Fruit fly (Drosophila melanogaster) whole organism, embryonic: ENCODE results near the gene Srrm234.

Experiments
- Atf6 ChIP-seq: fragments of 200-800 bp; sonication (Bioruptor generic); IDR thresholded peaks from 2 replicates; pipeline ENCODE4 v1.3.6; 2022; ENCODE audit warnings: missing biosample characterization, missing genetic modification characterization
- C15 ChIP-seq: fragments of 200-800 bp; sonication (Bioruptor generic); IDR thresholded peaks from 3 replicates; pipeline ENCODE4 v1.3.6; 2022; ENCODE audit warnings: missing biosample characterization, missing genetic modification characterization
- CG10565 ChIP-seq: fragments of 200-800 bp; sonication (Bioruptor generic); optimal IDR thresholded peaks from 3 replicates; lab custom pipeline; 2016; ENCODE audit warnings: missing biosample characterization, mild to moderate bottlenecking, missing genetic modification characterization
- CG11085 ChIP-seq: fragments of 200-800 bp; sonication (Bioruptor generic); IDR thresholded peaks from 2 replicates; pipeline ENCODE4 v1.3.6; 2022; ENCODE audit warnings: missing biosample characterization, missing genetic modification characterization
- CG12744 ChIP-seq: fragments of 200-800 bp; sonication (Bioruptor generic); optimal IDR thresholded peaks from 2 replicates; lab custom pipeline; 2016; ENCODE audit warnings: missing biosample characterization, missing genetic modification characterization
- CG14710 ChIP-seq: fragments of 200-800 bp; sonication (Bioruptor generic); optimal IDR thresholded peaks from 3 replicates; lab custom pipeline; 2019; ENCODE audit warnings: missing biosample characterization, mild to moderate bottlenecking, missing genetic modification characterization, moderate library complexity
- CG17802 ChIP-seq: fragments of 200-800 bp; sonication (Bioruptor generic); optimal IDR thresholded peaks from 2 replicates; lab custom pipeline; 2018; ENCODE audit warnings: missing biosample characterization, mild to moderate bottlenecking, missing genetic modification characterization, moderate library complexity
- CG1832 ChIP-seq: fragments of 200-800 bp; sonication (Bioruptor generic); optimal IDR thresholded peaks from 2 replicates; lab custom pipeline; 2017; ENCODE audit warnings: missing biosample characterization, mild to moderate bottlenecking, missing genetic modification characterization, inconsistent platforms
- CG18619 ChIP-seq: fragments of 200-800 bp; sonication (Bioruptor generic); optimal IDR thresholded peaks from 3 replicates; lab custom pipeline; 2017; ENCODE audit warnings: missing biosample characterization, mild to moderate bottlenecking, missing genetic modification characterization
- CG2202 ChIP-seq: fragments of 200-800 bp; sonication (Bioruptor generic); optimal IDR thresholded peaks from 2 replicates; lab custom pipeline; 2018; ENCODE audit warnings: missing biosample characterization, mild to moderate bottlenecking, missing genetic modification characterization
- CG3065 ChIP-seq: fragments of 200-800 bp; sonication (Bioruptor generic); optimal IDR thresholded peaks from 2 replicates; lab custom pipeline; 2016; ENCODE audit warnings: missing biosample characterization, missing genetic modification characterization
- CG34376 ChIP-seq: fragments of 200-800 bp; sonication (Bioruptor generic); optimal IDR thresholded peaks from 2 replicates; lab custom pipeline; 2018; ENCODE audit warnings: missing biosample characterization, mild to moderate bottlenecking, missing genetic modification characterization
- CG3838 ChIP-seq: fragments of 200-800 bp; sonication (Bioruptor generic); optimal IDR thresholded peaks from 3 replicates; lab custom pipeline; 2016; ENCODE audit warnings: missing biosample characterization, missing genetic modification characterization
- CG4360 ChIP-seq: fragments of 200-800 bp; sonication (Bioruptor generic); IDR thresholded peaks from 2 replicates; pipeline ENCODE4 v1.3.6; 2022; ENCODE audit warnings: missing biosample characterization, missing genetic modification characterization
- CG4730 ChIP-seq: fragments of 200-800 bp; sonication (Bioruptor generic); IDR thresholded peaks from 2 replicates; pipeline ENCODE4 v1.3.6; 2022; ENCODE audit warnings: missing biosample characterization, missing genetic modification characterization
- CG5180 ChIP-seq: fragments of 200-800 bp; sonication (Bioruptor generic); optimal IDR thresholded peaks from 3 replicates; lab custom pipeline; 2017; ENCODE audit warnings: missing biosample characterization, missing genetic modification characterization, mild to moderate bottlenecking, moderate library complexity, missing genetic modification reagents
- CG6175 ChIP-seq: fragments of 200-800 bp; sonication (Bioruptor generic); IDR thresholded peaks from 3 replicates; pipeline ENCODE4 v1.3.6; 2022; ENCODE audit warnings: missing biosample characterization, missing genetic modification characterization
- CG6654 ChIP-seq: fragments of 200-800 bp; sonication (Bioruptor generic); optimal IDR thresholded peaks from 2 replicates; lab custom pipeline; 2017; ENCODE audit warnings: missing biosample characterization, mild to moderate bottlenecking, missing genetic modification characterization
- CG7357 ChIP-seq: fragments of 200-800 bp; sonication (Bioruptor generic); IDR thresholded peaks from 3 replicates; pipeline ENCODE4 v1.3.6; 2022; ENCODE audit warnings: missing biosample characterization, missing genetic modification characterization
- CG9932 ChIP-seq: fragments of 200-800 bp; sonication (Bioruptor generic); IDR thresholded peaks from 2 replicates; pipeline ENCODE4 v1.3.6; 2022; ENCODE audit warnings: missing biosample characterization, missing genetic modification characterization
- Chrac-16 ChIP-seq: fragments of 200-800 bp; sonication (Bioruptor generic); optimal IDR thresholded peaks from 3 replicates; lab custom pipeline; 2016; ENCODE audit warnings: missing biosample characterization, missing genetic modification characterization
- Dad ChIP-seq: fragments of 200-800 bp; sonication (Bioruptor generic); optimal IDR thresholded peaks from 3 replicates; lab custom pipeline; 2016; ENCODE audit warnings: missing biosample characterization, missing genetic modification characterization
- Ets65A ChIP-seq: fragments of 200-800 bp; sonication (Bioruptor generic); peaks from one replicate; lab custom pipeline; 2016; ENCODE audit warnings: missing biosample characterization, missing genetic modification characterization
- HHEX ChIP-seq: fragments of 200-800 bp; sonication (Bioruptor generic); optimal IDR thresholded peaks from 3 replicates; lab custom pipeline; 2017; ENCODE audit warnings: missing biosample characterization, mild to moderate bottlenecking, missing genetic modification characterization, missing genetic modification reagents
- Hmr ChIP-seq: fragments of 200-800 bp; sonication (Bioruptor generic); optimal IDR thresholded peaks from 3 replicates; lab custom pipeline; 2017; ENCODE audit warnings: mild to moderate bottlenecking, missing biosample characterization, missing genetic modification reagents, missing genetic modification characterization
- Lim3 ChIP-seq: fragments of 200-800 bp; sonication (Bioruptor generic); IDR thresholded peaks from 2 replicates; pipeline ENCODE4 v1.3.6; 2022; ENCODE audit warnings: missing biosample characterization, missing genetic modification characterization
- Lpt ChIP-seq: fragments of >200 bp; optimal IDR thresholded peaks from 2 replicates; lab custom pipeline; 2018; ENCODE audit warnings: missing biosample characterization, missing genetic modification characterization
- NFAT ChIP-seq: fragments of 200-800 bp; sonication (Bioruptor generic); IDR thresholded peaks from 2 replicates; pipeline ENCODE4 v1.3.6; 2022; ENCODE audit warnings: missing biosample characterization, missing genetic modification characterization
- Nf-YA ChIP-seq: fragments of 200-800 bp; sonication (Bioruptor generic); IDR thresholded peaks from 2 replicates; pipeline ENCODE4 v1.3.6; 2022; ENCODE audit warnings: missing biosample characterization, missing genetic modification characterization
- Sin3A ChIP-seq: fragments of >200 bp; optimal IDR thresholded peaks from 2 replicates; lab custom pipeline; 2018
- Six4 ChIP-seq: fragments of 200-800 bp; sonication (Bioruptor generic); optimal IDR thresholded peaks from 2 replicates; lab custom pipeline; 2016; ENCODE audit warnings: missing biosample characterization, missing genetic modification characterization
- Sry-δ ChIP-seq: fragments of 200-800 bp; sonication (Bioruptor generic); optimal IDR thresholded peaks from 2 replicates; lab custom pipeline; 2016; ENCODE audit warnings: missing biosample characterization, missing genetic modification characterization
- bbx ChIP-seq: fragments of 200-800 bp; sonication (Bioruptor generic); IDR thresholded peaks from 2 replicates; pipeline ENCODE4 v1.3.6; 2022; ENCODE audit warnings: missing biosample characterization, missing genetic modification characterization; ENCODE audit not compliant: partially characterized antibody
- bigmax ChIP-seq: fragments of 200-800 bp; sonication (Bioruptor generic); optimal IDR thresholded peaks from 2 replicates; lab custom pipeline; 2018; ENCODE audit warnings: missing biosample characterization, mild to moderate bottlenecking, missing genetic modification characterization
- chif ChIP-seq, 2 experiments: fragments of 200-800 bp; sonication (Bioruptor generic); optimal IDR thresholded peaks; 3 replicates each; lab custom pipeline; 2016; ENCODE audit warnings: missing biosample characterization in 2 of 2, missing genetic modification characterization in 2 of 2
- chinmo ChIP-seq: fragments of 200-800 bp; sonication (Bioruptor generic); IDR thresholded peaks from 4 replicates; pipeline ENCODE4 v1.3.6; 2022; ENCODE audit warnings: missing biosample characterization, missing genetic modification characterization; ENCODE audit not compliant: partially characterized antibody
- dimm ChIP-seq: fragments of 200-800 bp; sonication (Bioruptor generic); IDR thresholded peaks from 2 replicates; pipeline ENCODE4 v1.3.6; 2022; ENCODE audit warnings: missing biosample characterization, missing genetic modification characterization
- klu ChIP-seq: fragments of 200-800 bp; sonication (Bioruptor generic); IDR thresholded peaks from 2 replicates; pipeline ENCODE4 v1.3.6; 2022; ENCODE audit warnings: missing biosample characterization, missing genetic modification characterization
- lab ChIP-seq: fragments of 200-800 bp; sonication (Bioruptor generic); optimal IDR thresholded peaks from 3 replicates; lab custom pipeline; 2017; ENCODE audit warnings: missing biosample characterization, missing genetic modification characterization, mild to moderate bottlenecking, moderate library complexity, missing genetic modification reagents
- lmd ChIP-seq: fragments of 200-800 bp; sonication (Bioruptor generic); IDR thresholded peaks from 2 replicates; pipeline ENCODE4 v1.3.6; 2022; ENCODE audit warnings: missing biosample characterization, missing genetic modification characterization
- lov ChIP-seq, 2 experiments: fragments of 200-800 bp in 1 of 2; fragments of >200 bp in 1 of 2; sonication (Bioruptor generic) in 1 of 2; IDR thresholded peaks in 1 of 2; optimal IDR thresholded peaks in 1 of 2; 2 replicates in 1 of 2; 3 replicates in 1 of 2; pipeline versions ENCODE4 v1.3.6 to Lab custom; 2017 to 2022; ENCODE audit warnings: missing biosample characterization in 1 of 2, missing genetic modification characterization in 1 of 2
- maf-S ChIP-seq: fragments of 200-800 bp; sonication (Bioruptor generic); optimal IDR thresholded peaks from 2 replicates; lab custom pipeline; 2016; ENCODE audit warnings: missing biosample characterization, missing genetic modification characterization
- mam ChIP-seq: fragments of 200-800 bp; sonication (Bioruptor generic); optimal IDR thresholded peaks from 3 replicates; lab custom pipeline; 2016; ENCODE audit warnings: missing biosample characterization, missing genetic modification characterization
- oc ChIP-seq: fragments of 200-800 bp; sonication (Bioruptor generic); optimal IDR thresholded peaks from 2 replicates; lab custom pipeline; 2018; ENCODE audit warnings: missing biosample characterization, mild to moderate bottlenecking, missing genetic modification characterization, moderate library complexity
- onecut ChIP-seq: fragments of 200-800 bp; sonication (Bioruptor generic); IDR thresholded peaks from 2 replicates; pipeline ENCODE4 v1.3.6; 2022; ENCODE audit warnings: missing biosample characterization, missing genetic modification characterization
- p53 ChIP-seq: fragments of 200-800 bp; sonication (Bioruptor generic); optimal IDR thresholded peaks from 2 replicates; lab custom pipeline; 2016; ENCODE audit warnings: missing biosample characterization, missing genetic modification characterization
- pan ChIP-seq, 4 experiments: fragments of >200 bp in 3 of 4; fragments of 200-800 bp in 1 of 4; sonication (Bioruptor generic) in 1 of 4; optimal IDR thresholded peaks in 3 of 4; IDR thresholded peaks in 1 of 4; 2 replicates each; pipeline versions ENCODE4 v1.3.6 to Lab custom; 2017 to 2022; ENCODE audit warnings: missing biosample characterization in 2 of 4, missing genetic modification characterization in 2 of 4, mixed read lengths in 1 of 4
- sc ChIP-seq, 3 experiments: fragments of >200 bp in 2 of 3; fragments of 200-800 bp in 1 of 3; sonication (Bioruptor generic) in 1 of 3; optimal IDR thresholded peaks; 2 replicates in 2 of 3; 3 replicates in 1 of 3; lab custom pipeline; 2017; ENCODE audit warnings: mild to moderate bottlenecking in 1 of 3, missing biosample characterization in 1 of 3, missing genetic modification characterization in 1 of 3, missing genetic modification reagents in 1 of 3
- sens-2 ChIP-seq: fragments of 200-800 bp; sonication (Bioruptor generic); IDR thresholded peaks from 2 replicates; pipeline ENCODE4 v1.3.6; 2022; ENCODE audit warnings: missing biosample characterization, missing genetic modification characterization
- tin ChIP-seq: fragments of 200-800 bp; sonication (Bioruptor generic); optimal IDR thresholded peaks from 3 replicates; lab custom pipeline; 2016; ENCODE audit warnings: missing biosample characterization, missing genetic modification characterization

Gene Srrm234

DNA sequence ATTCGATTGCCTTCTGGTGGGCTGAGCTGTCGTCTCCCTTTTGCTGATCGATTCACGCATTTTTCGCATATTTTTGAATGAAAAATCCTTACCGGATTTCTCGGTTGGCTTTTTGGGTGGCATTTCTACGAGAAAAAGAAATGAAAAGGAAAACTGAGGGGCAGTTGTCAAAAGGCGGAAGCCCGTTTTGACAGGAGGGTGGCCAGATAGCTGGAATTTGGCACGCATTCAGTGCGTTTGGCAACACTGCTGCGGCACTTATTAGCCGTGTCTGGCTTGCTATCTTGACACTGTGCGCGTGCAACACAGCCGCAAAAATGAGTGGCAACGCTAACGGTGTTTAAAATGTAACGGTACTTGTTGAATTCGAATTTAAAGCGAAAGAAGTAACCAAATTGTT is 3.6 kb upstream of the Srrm234 start, which contains the start of gene RpL23A (continued):
- TF ChIP-seq CG17802: peak; percentile 84
- TF ChIP-seq sc (optimal IDR thresholded peaks at IDR 0.05; lab: Kevin White, UChicago): no peak
- TF ChIP-seq sc (GFP tag; optimal IDR thresholded peaks at IDR 0.05; lab: Kevin White, UChicago): peak; percentile 87
- peak; percentile 87 for TF ChIP-seq Sin3A (lab: Kevin White, UChicago)
- TF ChIP-seq bigmax (GFP tag; lab: Kevin White, UChicago): peak; percentile 92
- peak; percentile 94 for TF ChIP-seq CG3065 (GFP tag; lab: Kevin White, UChicago)
- peak; percentile 97 for TF ChIP-seq CG4730 (GFP tag; lab: Robert Waterston, UW)
- TF ChIP-seq sens-2 (GFP tag; lab: Robert Waterston, UW): peak; percentile 90
- TF ChIP-seq CG11085 (GFP tag; lab: Robert Waterston, UW): peak; percentile 96
- peak; percentile 98 for TF ChIP-seq Dad (GFP tag; lab: Kevin White, UChicago)
- TF ChIP-seq CG10565 (GFP tag; lab: Kevin White, UChicago): peak; percentile 84
- TF ChIP-seq bbx: peak; percentile 41; the same call in 1 of the 2 replicates
- peak; percentile 95 to 96 for TF ChIP-seq chif (GFP tag; optimal IDR thresholded peaks at IDR 0.05; lab: Kevin White, UChicago)
- peak; percentile 90 for TF ChIP-seq CG6175 (GFP tag; lab: Robert Waterston, UW)
- peak; percentile 99 for TF ChIP-seq Hmr (GFP tag; lab: Kevin White, UChicago)
- no peak for TF ChIP-seq lov (optimal IDR thresholded peaks at IDR 0.05; lab: Kevin White, UChicago)
- TF ChIP-seq lov (GFP tag; IDR thresholded peaks at IDR 0.05; lab: Robert Waterston, UW): peak; percentile 97
- TF ChIP-seq Ets65A (GFP tag; lab: Kevin White, UChicago): peak; percentile 100
- TF ChIP-seq lmd (GFP tag; lab: Robert Waterston, UW): peak; percentile 91
- TF ChIP-seq Chrac-16 (GFP tag; lab: Kevin White, UChicago): peak; percentile 89
- peak; percentile 86 for TF ChIP-seq CG2202 (tag; lab: Kevin White, UChicago)
- peak; percentile 98 for TF ChIP-seq CG18619 (GFP tag; lab: Kevin White, UChicago)
- TF ChIP-seq CG3838 (GFP tag; lab: Kevin White, UChicago): peak; percentile 84
- TF ChIP-seq CG12744 (GFP tag; lab: Kevin White, UChicago): peak; percentile 95
- no peak for TF ChIP-seq Lpt
- peak; percentile 67 for TF ChIP-seq Lim3
- TF ChIP-seq CG7357 (GFP tag; lab: Robert Waterston, UW): peak; percentile 66
- peak; percentile 97 for TF ChIP-seq p53 (GFP tag; lab: Kevin White, UChicago)
- TF ChIP-seq lab: peak; percentile 99
- peak; percentile 48 for TF ChIP-seq CG4360 (GFP tag; lab: Robert Waterston, UW)
- TF ChIP-seq CG5180: peak; percentile 76
- no peak for TF ChIP-seq pan (optimal IDR thresholded peaks at IDR 0.05; lab: Kevin White, UChicago)
- TF ChIP-seq pan (GFP tag; optimal IDR thresholded peaks at IDR 0.05 in 1 of 2, IDR thresholded peaks at IDR 0.05 in 1 of 2): peak in 1 of 2 experiments; percentile 93
- TF ChIP-seq klu (GFP tag; lab: Robert Waterston, UW): peak; percentile 88
- peak; percentile 90 for TF ChIP-seq Six4 (GFP tag; lab: Kevin White, UChicago)
- TF ChIP-seq onecut (GFP tag; lab: Robert Waterston, UW): peak; percentile 93
- peak; percentile 97 for TF ChIP-seq CG14710 (tag; lab: Kevin White, UChicago)
- TF ChIP-seq tin (GFP tag; lab: Kevin White, UChicago): peak; percentile 93
- TF ChIP-seq chinmo (GFP tag; lab: Robert Waterston, UW): no peak
- peak; percentile 97 for TF ChIP-seq HHEX
- TF ChIP-seq Atf6 (GFP tag; lab: Robert Waterston, UW): peak; percentile 92
- peak; percentile 91 for TF ChIP-seq C15 (GFP tag; lab: Robert Waterston, UW)
- TF ChIP-seq Nf-YA (GFP tag; lab: Robert Waterston, UW): peak; percentile 87
- peak; percentile 97 for TF ChIP-seq CG34376
- TF ChIP-seq oc (tag; lab: Kevin White, UChicago): peak; percentile 88
- peak; percentile 86 for TF ChIP-seq Sry-δ
- TF ChIP-seq CG9932 (GFP tag; lab: Robert Waterston, UW): peak; percentile 96
- TF ChIP-seq NFAT (GFP tag; lab: Robert Waterston, UW): peak; percentile 97
- peak; percentile 97 for TF ChIP-seq mam
- TF ChIP-seq maf-S (GFP tag; lab: Kevin White, UChicago): peak; percentile 96
- TF ChIP-seq CG6654 (GFP tag; lab: Kevin White, UChicago): peak; percentile 83
- TF ChIP-seq CG1832 (GFP tag; lab: Kevin White, UChicago): no peak
- TF ChIP-seq dimm (GFP tag; lab: Robert Waterston, UW): peak; percentile 82
